Worm (Caenorhabditis elegans) whole organism, L2 larva: ENCODE measurements around the gene F39G3.2.

Experiments used
- C34F6.9 ChIP-seq: fragments of 150-350 bp; optimal IDR thresholded peaks from 2 replicates; lab custom pipeline; 2014; ENCODE audit warnings: missing biosample characterization, missing genetic modification characterization
- F13H6.1 ChIP-seq: sonication (generic microtip); optimal IDR thresholded peaks from 2 replicates; lab custom pipeline; 2016; ENCODE audit warnings: missing genetic modification characterization, missing compliant biosample characterization
- ZK546.5 ChIP-seq: sonication (generic microtip); optimal IDR thresholded peaks from 2 replicates; lab custom pipeline; 2017; ENCODE audit warnings: missing biosample characterization, missing genetic modification characterization
- ceh-16 ChIP-seq: fragments of 150-350 bp; optimal IDR thresholded peaks from 2 replicates; lab custom pipeline; 2014; ENCODE audit warnings: missing biosample characterization, missing genetic modification characterization
- ceh-82 ChIP-seq: fragments of 150-350 bp; optimal IDR thresholded peaks from 2 replicates; lab custom pipeline; 2014; ENCODE audit warnings: missing biosample characterization, missing genetic modification characterization
- mdl-1 ChIP-seq, 2 experiments: fragments of 150-350 bp in 1 of 2; sonication (generic microtip) in 1 of 2; optimal IDR thresholded peaks; 2 replicates each; lab custom pipeline; 2017; ENCODE audit warnings: missing biosample characterization in 2 of 2, missing genetic modification characterization in 2 of 2
- nhr-12 ChIP-seq: fragments of 150-350 bp; optimal IDR thresholded peaks from 2 replicates; lab custom pipeline; 2014; ENCODE audit warnings: missing biosample characterization, missing genetic modification characterization
- nhr-77 ChIP-seq: fragments of 150-350 bp; optimal IDR thresholded peaks from 2 replicates; lab custom pipeline; 2014; ENCODE audit warnings: missing biosample characterization, missing genetic modification characterization
- sem-4 ChIP-seq: fragments of 150-350 bp; optimal IDR thresholded peaks from 2 replicates; lab custom pipeline; 2014; ENCODE audit warnings: missing biosample characterization, missing genetic modification reagents, missing genetic modification characterization
- ztf-1 ChIP-seq: fragments of 200-800 bp; sonication (Bioruptor generic); conservative IDR thresholded peaks from 2 replicates; pipeline ENCODE4 v1.3.6; 2022; ENCODE audit warnings: missing genetic modification characterization, missing compliant biosample characterization
- ztf-11 ChIP-seq: sonication (generic microtip); optimal IDR thresholded peaks from 2 replicates; lab custom pipeline; 2017; ENCODE audit warnings: missing biosample characterization, missing genetic modification characterization

ce11 chrV:4698675-4699074 is 39.0 kb upstream of the F39G3.2 start:
- TF ChIP-seq ceh-82 (tag; lab: Kevin White, UChicago) (no peak), mdl-1 (tag; optimal IDR thresholded peaks at IDR 0.05; lab: Kevin White, UChicago) (no peak), C34F6.9 (tag; lab: Kevin White, UChicago) (no peak), ceh-16 (tag; lab: Kevin White, UChicago) (no peak), ZK546.5 (tag; lab: Kevin White, UChicago) (no peak), sem-4 (tag; lab: Kevin White, UChicago) (no peak), ztf-11 (tag; lab: Kevin White, UChicago) (no peak), nhr-77 (tag; lab: Kevin White, UChicago) (no peak), nhr-12 (no peak), F13H6.1 (tag; lab: Kevin White, UChicago) (no peak), ztf-1 (GFP tag; lab: Robert Waterston, UW) (no peak)
